Fruit fly (Drosophila melanogaster) whole organism, embryonic: Measurements from ENCODE around the gene CG6126.

ENCODE experiments used
- ATbp ChIP-seq: fragments of 200-800 bp; sonication (Bioruptor generic); optimal IDR thresholded peaks from 2 replicates; lab custom pipeline; 2017; ENCODE audit warnings: missing biosample characterization, mild to moderate bottlenecking, missing genetic modification characterization, missing genetic modification reagents
- Ada2b ChIP-seq: fragments of 200-800 bp; sonication (Bioruptor generic); IDR thresholded peaks from 2 replicates; pipeline ENCODE4 v1.3.6; 2022; ENCODE audit warnings: missing biosample characterization, missing genetic modification characterization
- B-H1 ChIP-seq: fragments of 200-800 bp; sonication (Bioruptor generic); IDR thresholded peaks from 3 replicates; pipeline ENCODE4 v1.3.6; 2022; ENCODE audit warnings: missing biosample characterization, missing genetic modification characterization
- Bgb ChIP-seq: fragments of 200-800 bp; sonication (Bioruptor generic); IDR thresholded peaks from 2 replicates; pipeline ENCODE4 v1.3.6; 2022; ENCODE audit warnings: missing biosample characterization, missing genetic modification characterization; ENCODE audit not compliant: partially characterized antibody
- CG10274 ChIP-seq: fragments of 200-800 bp; sonication (Bioruptor generic); optimal IDR thresholded peaks from 3 replicates; lab custom pipeline; 2017; ENCODE audit warnings: missing biosample characterization, mild to moderate bottlenecking, missing genetic modification characterization
- CG10431 ChIP-seq: fragments of 200-800 bp; sonication (Bioruptor generic); optimal IDR thresholded peaks from 3 replicates; lab custom pipeline; 2018; ENCODE audit warnings: missing biosample characterization, mild to moderate bottlenecking, missing genetic modification characterization
- CG11456 ChIP-seq: fragments of 200-800 bp; sonication (Bioruptor generic); IDR thresholded peaks from 3 replicates; pipeline ENCODE4 v1.3.6; 2022; ENCODE audit warnings: missing biosample characterization, missing genetic modification characterization
- CG12104 ChIP-seq: fragments of 200-800 bp; sonication (Bioruptor generic); optimal IDR thresholded peaks from 3 replicates; lab custom pipeline; 2016; ENCODE audit warnings: missing biosample characterization, missing genetic modification characterization
- CG13424 ChIP-seq: fragments of 200-800 bp; sonication (Bioruptor generic); optimal IDR thresholded peaks from 2 replicates; lab custom pipeline; 2019; ENCODE audit warnings: missing biosample characterization, mild to moderate bottlenecking, missing genetic modification characterization, moderate library complexity
- CG13775 ChIP-seq: fragments of 200-800 bp; sonication (Bioruptor generic); optimal IDR thresholded peaks from 3 replicates; lab custom pipeline; 2017; ENCODE audit warnings: missing biosample characterization, mild to moderate bottlenecking, missing genetic modification characterization
- CG15269 ChIP-seq: fragments of 200-800 bp; sonication (Bioruptor generic); optimal IDR thresholded peaks from 2 replicates; lab custom pipeline; 2018; ENCODE audit warnings: missing biosample characterization, mild to moderate bottlenecking, missing genetic modification characterization, moderate library complexity
- CG16779 ChIP-seq: fragments of 200-800 bp; sonication (Bioruptor generic); IDR thresholded peaks from 2 replicates; pipeline ENCODE4 v1.3.6; 2022; ENCODE audit warnings: missing biosample characterization, missing genetic modification characterization
- CG17385 ChIP-seq: fragments of 200-800 bp; sonication (Bioruptor generic); optimal IDR thresholded peaks from 3 replicates; lab custom pipeline; 2018; ENCODE audit warnings: missing biosample characterization, mild to moderate bottlenecking, missing genetic modification characterization
- CG1832 ChIP-seq: fragments of 200-800 bp; sonication (Bioruptor generic); optimal IDR thresholded peaks from 2 replicates; lab custom pipeline; 2017; ENCODE audit warnings: missing biosample characterization, mild to moderate bottlenecking, missing genetic modification characterization, inconsistent platforms
- CG33213 ChIP-seq: fragments of 200-800 bp; sonication (Bioruptor generic); optimal IDR thresholded peaks from 3 replicates; lab custom pipeline; 2016; ENCODE audit warnings: missing biosample characterization, missing genetic modification characterization
- CG3407 ChIP-seq: fragments of 200-800 bp; sonication (Bioruptor generic); optimal IDR thresholded peaks from 2 replicates; lab custom pipeline; 2018; ENCODE audit warnings: missing biosample characterization, mild to moderate bottlenecking, missing genetic modification characterization
- CG4424 ChIP-seq: fragments of 200-800 bp; sonication (Bioruptor generic); optimal IDR thresholded peaks from 3 replicates; lab custom pipeline; 2016; ENCODE audit warnings: missing biosample characterization, missing genetic modification characterization
- CG6765 ChIP-seq: fragments of 200-800 bp; sonication (Bioruptor generic); optimal IDR thresholded peaks from 3 replicates; lab custom pipeline; 2017; ENCODE audit warnings: missing biosample characterization, mild to moderate bottlenecking, missing genetic modification characterization
- CG7357 ChIP-seq: fragments of 200-800 bp; sonication (Bioruptor generic); IDR thresholded peaks from 3 replicates; pipeline ENCODE4 v1.3.6; 2022; ENCODE audit warnings: missing biosample characterization, missing genetic modification characterization
- CG7745 ChIP-seq: fragments of 200-800 bp; sonication (Bioruptor generic); optimal IDR thresholded peaks from 2 replicates; lab custom pipeline; 2018; ENCODE audit warnings: missing biosample characterization, mild to moderate bottlenecking, missing genetic modification characterization, moderate library complexity
- CG9727 ChIP-seq: fragments of 200-800 bp; sonication (Bioruptor generic); optimal IDR thresholded peaks from 3 replicates; lab custom pipeline; 2017; ENCODE audit warnings: missing biosample characterization, mild to moderate bottlenecking, missing genetic modification characterization
- CkIIα-i1 ChIP-seq: fragments of 200-800 bp; sonication (Bioruptor generic); IDR thresholded peaks from 2 replicates; pipeline ENCODE4 v1.3.6; 2022; ENCODE audit warnings: missing biosample characterization, missing genetic modification characterization
- Doc3 ChIP-seq: fragments of 200-800 bp; sonication (Bioruptor generic); IDR thresholded peaks from 3 replicates; pipeline ENCODE4 v1.3.6; 2022; ENCODE audit warnings: missing biosample characterization, missing genetic modification characterization; ENCODE audit not compliant: partially characterized antibody
- H15 ChIP-seq: fragments of 200-800 bp; sonication (Bioruptor generic); IDR thresholded peaks from 3 replicates; pipeline ENCODE4 v1.3.6; 2022; ENCODE audit warnings: missing biosample characterization, missing genetic modification characterization
- Hey ChIP-seq: fragments of 200-800 bp; sonication (Bioruptor generic); optimal IDR thresholded peaks from 3 replicates; lab custom pipeline; 2018; ENCODE audit warnings: missing biosample characterization, mild to moderate bottlenecking, missing genetic modification characterization
- HmgZ ChIP-seq: fragments of 200-800 bp; sonication (Bioruptor generic); optimal IDR thresholded peaks from 2 replicates; lab custom pipeline; 2018; ENCODE audit warnings: missing biosample characterization, mild to moderate bottlenecking, missing genetic modification characterization
- Hr3 ChIP-seq: fragments of 200-800 bp; sonication (Bioruptor generic); optimal IDR thresholded peaks from 3 replicates; lab custom pipeline; 2016; ENCODE audit warnings: missing biosample characterization, missing genetic modification characterization
- Hr51 ChIP-seq, 2 experiments: fragments of 200-800 bp; sonication (Bioruptor generic); optimal IDR thresholded peaks; 2 replicates in 1 of 2; 3 replicates in 1 of 2; lab custom pipeline; 2016 to 2018; ENCODE audit warnings: missing biosample characterization in 2 of 2, missing genetic modification characterization in 2 of 2, mild to moderate bottlenecking in 1 of 2, moderate library complexity in 1 of 2
- Kr ChIP-seq: fragments of 200-800 bp; sonication (Bioruptor generic); optimal IDR thresholded peaks from 2 replicates; lab custom pipeline; 2017; ENCODE audit warnings: missing biosample characterization, mild to moderate bottlenecking, missing genetic modification characterization
- Lim3 ChIP-seq: fragments of 200-800 bp; sonication (Bioruptor generic); IDR thresholded peaks from 2 replicates; pipeline ENCODE4 v1.3.6; 2022; ENCODE audit warnings: missing biosample characterization, missing genetic modification characterization
- MBD-R2 ChIP-seq: fragments of 200-800 bp; sonication (Bioruptor generic); IDR thresholded peaks from 2 replicates; pipeline ENCODE4 v1.3.6; 2022; ENCODE audit warnings: missing biosample characterization, missing genetic modification characterization
- Oaz ChIP-seq: fragments of 200-800 bp; sonication (Bioruptor generic); IDR thresholded peaks from 2 replicates; pipeline ENCODE4 v1.3.6; 2022; ENCODE audit warnings: missing biosample characterization, missing genetic modification characterization
- Poxn ChIP-seq: fragments of 200-800 bp; sonication (Bioruptor generic); IDR thresholded peaks from 2 replicates; pipeline ENCODE4 v1.3.6; 2022; ENCODE audit warnings: missing biosample characterization, missing genetic modification characterization
- Ssrp ChIP-seq: fragments of 200-800 bp; sonication (Bioruptor generic); optimal IDR thresholded peaks from 2 replicates; lab custom pipeline; 2018; ENCODE audit warnings: missing biosample characterization, mild to moderate bottlenecking, missing genetic modification characterization, moderate library complexity
- abd-A ChIP-seq: fragments of 200-800 bp; sonication (Bioruptor generic); optimal IDR thresholded peaks from 3 replicates; lab custom pipeline; 2019; ENCODE audit warnings: missing biosample characterization, mild to moderate bottlenecking, missing genetic modification characterization, moderate library complexity
- al ChIP-seq: fragments of 200-800 bp; sonication (Bioruptor generic); IDR thresholded peaks from 2 replicates; pipeline ENCODE4 v1.3.6; 2022; ENCODE audit warnings: missing biosample characterization, missing genetic modification characterization
- dati ChIP-seq: fragments of 200-800 bp; sonication (Bioruptor generic); IDR thresholded peaks from 2 replicates; pipeline ENCODE4 v1.3.6; 2022; ENCODE audit warnings: missing biosample characterization, missing genetic modification characterization
- gem ChIP-seq: fragments of 200-800 bp; sonication (Bioruptor generic); optimal IDR thresholded peaks from 2 replicates; lab custom pipeline; 2019; ENCODE audit warnings: missing biosample characterization, mild to moderate bottlenecking, missing genetic modification characterization, moderate library complexity
- gsb-n ChIP-seq: fragments of 200-800 bp; sonication (Bioruptor generic); optimal IDR thresholded peaks from 3 replicates; lab custom pipeline; 2018; ENCODE audit warnings: missing biosample characterization, mild to moderate bottlenecking, missing genetic modification characterization
- kah ChIP-seq: fragments of 200-800 bp; sonication (Bioruptor generic); optimal IDR thresholded peaks from 2 replicates; lab custom pipeline; 2018; ENCODE audit warnings: missing biosample characterization, mild to moderate bottlenecking, missing genetic modification characterization
- onecut ChIP-seq: fragments of 200-800 bp; sonication (Bioruptor generic); IDR thresholded peaks from 2 replicates; pipeline ENCODE4 v1.3.6; 2022; ENCODE audit warnings: missing biosample characterization, missing genetic modification characterization
- pb ChIP-seq: fragments of 200-800 bp; sonication (Bioruptor generic); optimal IDR thresholded peaks from 3 replicates; lab custom pipeline; 2016; ENCODE audit warnings: missing biosample characterization, missing genetic modification characterization
- pita ChIP-seq: fragments of 200-800 bp; sonication (Bioruptor generic); optimal IDR thresholded peaks from 2 replicates; lab custom pipeline; 2017; ENCODE audit warnings: missing biosample characterization, mild to moderate bottlenecking, missing genetic modification characterization
- prd ChIP-seq, 3 experiments: fragments of >200 bp in 2 of 3; fragments of 200-800 bp in 1 of 3; sonication (Bioruptor generic) in 1 of 3; optimal IDR thresholded peaks in 2 of 3; IDR thresholded peaks in 1 of 3; 2 replicates in 2 of 3; 3 replicates in 1 of 3; pipeline versions ENCODE4 v1.3.6 to Lab custom; 2017 to 2022; ENCODE audit warnings: missing biosample characterization in 1 of 3, missing genetic modification characterization in 1 of 3
- sqz ChIP-seq: fragments of 200-800 bp; sonication (Bioruptor generic); optimal IDR thresholded peaks from 3 replicates; lab custom pipeline; 2018; ENCODE audit warnings: missing biosample characterization, mild to moderate bottlenecking, missing genetic modification characterization
- tio ChIP-seq: fragments of 200-800 bp; sonication (Bioruptor generic); optimal IDR thresholded peaks from 2 replicates; lab custom pipeline; 2017; ENCODE audit warnings: missing biosample characterization, missing genetic modification characterization, inconsistent platforms
- toy ChIP-seq: fragments of 200-800 bp; sonication (Bioruptor generic); IDR thresholded peaks from 2 replicates; pipeline ENCODE4 v1.3.6; 2022; ENCODE audit warnings: missing biosample characterization, missing genetic modification characterization
- unpg ChIP-seq: fragments of 200-800 bp; sonication (Bioruptor generic); optimal IDR thresholded peaks from 3 replicates; lab custom pipeline; 2018; ENCODE audit warnings: missing biosample characterization, mild to moderate bottlenecking, missing genetic modification characterization, moderate library complexity
- z ChIP-seq: fragments of 200-800 bp; sonication (Bioruptor generic); IDR thresholded peaks from 3 replicates; pipeline ENCODE4 v1.3.6; 2022; ENCODE audit warnings: missing biosample characterization, missing genetic modification characterization
- zf30C ChIP-seq: fragments of 200-800 bp; sonication (Bioruptor generic); optimal IDR thresholded peaks from 3 replicates; lab custom pipeline; 2018; ENCODE audit warnings: missing biosample characterization, mild to moderate bottlenecking, missing genetic modification characterization
- zfh2 ChIP-seq: fragments of 200-800 bp; sonication (Bioruptor generic); optimal IDR thresholded peaks from 2 replicates; lab custom pipeline; 2016; ENCODE audit warnings: missing biosample characterization, missing genetic modification characterization

CG6126 gene

dm6 chr3R:16241822-16242221 is 38.9 kb upstream of the CG6126 start (continued):
- TF ChIP-seq tio (GFP tag; lab: Kevin White, UChicago), result peak; percentile 73
- peak; percentile 24 for TF ChIP-seq Hr3
- no peak for TF ChIP-seq CG3407 (GFP tag; lab: Kevin White, UChicago)
- TF ChIP-seq kah, result no peak
- TF ChIP-seq onecut (GFP tag; lab: Robert Waterston, UW), result no peak
- TF ChIP-seq HmgZ (tag; lab: Kevin White, UChicago), result no peak
- peak; percentile 71 for TF ChIP-seq CG12104
- TF ChIP-seq CG6765 (GFP tag; lab: Kevin White, UChicago), result no peak
- TF ChIP-seq Poxn (GFP tag; lab: Robert Waterston, UW), result no peak
- no peak for TF ChIP-seq CG16779 (GFP tag; lab: Robert Waterston, UW)
- no peak for TF ChIP-seq abd-A
- peak; percentile 6 for TF ChIP-seq Ssrp
- no peak for TF ChIP-seq toy (GFP tag; lab: Robert Waterston, UW)
- no peak for TF ChIP-seq pita (GFP tag; lab: Kevin White, UChicago)
- TF ChIP-seq ATbp (GFP tag; lab: Kevin White, UChicago), result no peak
- TF ChIP-seq CG13424 (tag; lab: Kevin White, UChicago), result peak; percentile 13
- no peak for TF ChIP-seq Kr (GFP tag; lab: Kevin White, UChicago)
- TF ChIP-seq B-H1 (GFP tag; lab: Robert Waterston, UW), result no peak
- peak; percentile 33 for TF ChIP-seq gem (tag; lab: Kevin White, UChicago)
- TF ChIP-seq H15 (GFP tag; lab: Robert Waterston, UW), result no peak
- no peak for TF ChIP-seq zf30C (GFP tag; lab: Kevin White, UChicago)
- TF ChIP-seq unpg (GFP tag; lab: Kevin White, UChicago), result no peak
- no peak for TF ChIP-seq prd (optimal IDR thresholded peaks at IDR 0.05; lab: Kevin White, UChicago)
- no peak for TF ChIP-seq prd (GFP tag; IDR thresholded peaks at IDR 0.05; lab: Robert Waterston, UW)
- no peak for TF ChIP-seq dati (GFP tag; lab: Robert Waterston, UW)
- TF ChIP-seq CG7745 (tag; lab: Kevin White, UChicago), result no peak
- TF ChIP-seq z, result no peak
- no peak for TF ChIP-seq Ada2b (GFP tag; lab: Robert Waterston, UW)
- TF ChIP-seq CG13775 (GFP tag; lab: Kevin White, UChicago), result peak; percentile 41
- TF ChIP-seq sqz (GFP tag; lab: Kevin White, UChicago), result no peak
- no peak for TF ChIP-seq Oaz (GFP tag; lab: Robert Waterston, UW)
- no peak for TF ChIP-seq MBD-R2
- TF ChIP-seq zfh2 (GFP tag; lab: Kevin White, UChicago), result no peak
- no peak for TF ChIP-seq pb (GFP tag; lab: Kevin White, UChicago)
- no peak for TF ChIP-seq CkIIα-i1 (GFP tag; lab: Robert Waterston, UW)
- TF ChIP-seq CG15269 (tag; lab: Kevin White, UChicago), result no peak
- TF ChIP-seq CG11456, result no peak
- peak; percentile 51 for TF ChIP-seq CG9727 (GFP tag; lab: Kevin White, UChicago)
- no peak; the same call in 2 of the 3 replicates for TF ChIP-seq CG7357 (GFP tag; lab: Robert Waterston, UW)
- TF ChIP-seq Doc3 (GFP tag; lab: Robert Waterston, UW), result no peak
- TF ChIP-seq CG4424 (GFP tag; lab: Kevin White, UChicago), result peak; percentile 53
- TF ChIP-seq al (GFP tag; lab: Robert Waterston, UW), result no peak
- TF ChIP-seq CG17385 (GFP tag; lab: Kevin White, UChicago), result no peak
- no peak for TF ChIP-seq Lim3 (GFP tag; lab: Robert Waterston, UW)
- peak; percentile 37 for TF ChIP-seq CG10274 (GFP tag; lab: Kevin White, UChicago)
- no peak for TF ChIP-seq CG33213 (GFP tag; lab: Kevin White, UChicago)
- no peak for TF ChIP-seq Bgb
- TF ChIP-seq CG1832, result no peak
- TF ChIP-seq gsb-n (tag; lab: Kevin White, UChicago), result no peak
- no peak for TF ChIP-seq CG10431 (GFP tag; lab: Kevin White, UChicago)
- TF ChIP-seq Hr51 (GFP tag; optimal IDR thresholded peaks at IDR 0.05; lab: Kevin White, UChicago), result peak in 1 of 2 experiments; percentile 24
- no peak for TF ChIP-seq Hey
